Fruit fly (Drosophila melanogaster) whole organism, embryonic: Measurements from ENCODE around the gene CG43672.

ENCODE experiments used
- CG12104 ChIP-seq: fragments of 200-800 bp; sonication (Bioruptor generic); optimal IDR thresholded peaks from 3 replicates; lab custom pipeline; 2016; ENCODE audit warnings: missing biosample characterization, missing genetic modification characterization
- CG12299 ChIP-seq: fragments of 200-800 bp; sonication (Bioruptor generic); optimal IDR thresholded peaks from 2 replicates; lab custom pipeline; 2018; ENCODE audit warnings: missing biosample characterization, mild to moderate bottlenecking, missing genetic modification characterization
- CG4328 ChIP-seq: fragments of 200-800 bp; sonication (Bioruptor generic); optimal IDR thresholded peaks from 3 replicates; lab custom pipeline; 2017; ENCODE audit warnings: missing biosample characterization, missing genetic modification reagents, missing genetic modification characterization
- CG6765 ChIP-seq: fragments of 200-800 bp; sonication (Bioruptor generic); optimal IDR thresholded peaks from 3 replicates; lab custom pipeline; 2017; ENCODE audit warnings: missing biosample characterization, mild to moderate bottlenecking, missing genetic modification characterization
- CG7357 ChIP-seq: fragments of 200-800 bp; sonication (Bioruptor generic); IDR thresholded peaks from 3 replicates; pipeline ENCODE4 v1.3.6; 2022; ENCODE audit warnings: missing biosample characterization, missing genetic modification characterization
- CHES-1-like ChIP-seq: fragments of 200-800 bp; sonication (Bioruptor generic); optimal IDR thresholded peaks from 2 replicates; lab custom pipeline; 2016; ENCODE audit warnings: missing biosample characterization, missing genetic modification characterization
- D19A ChIP-seq: fragments of 200-800 bp; optimal IDR thresholded peaks from 3 replicates; lab custom pipeline; 2019; ENCODE audit warnings: missing biosample characterization, mild to moderate bottlenecking, missing genetic modification characterization, moderate library complexity
- Fer1 ChIP-seq: fragments of 200-800 bp; sonication (Bioruptor generic); optimal IDR thresholded peaks from 2 replicates; lab custom pipeline; 2017; ENCODE audit warnings: missing biosample characterization, mild to moderate bottlenecking, missing genetic modification characterization
- Xbp1 ChIP-seq: fragments of 200-800 bp; sonication (Bioruptor generic); optimal IDR thresholded peaks from 3 replicates; lab custom pipeline; 2016; ENCODE audit warnings: missing biosample characterization, mild to moderate bottlenecking, missing genetic modification characterization
- croc ChIP-seq: fragments of 200-800 bp; sonication (Bioruptor generic); conservative IDR thresholded peaks from 3 replicates; pipeline ENCODE4 v1.3.6; 2022; ENCODE audit warnings: missing biosample characterization, missing genetic modification characterization
- esg ChIP-seq: fragments of 200-800 bp; sonication (Bioruptor generic); conservative IDR thresholded peaks from 2 replicates; pipeline ENCODE4 v1.3.6; 2022; ENCODE audit warnings: missing biosample characterization, missing genetic modification characterization
- h ChIP-seq: fragments of >200 bp; optimal IDR thresholded peaks from 2 replicates; lab custom pipeline; 2017
- pho ChIP-seq: fragments of 200-800 bp; sonication (Bioruptor generic); optimal IDR thresholded peaks from 2 replicates; lab custom pipeline; 2016; ENCODE audit warnings: missing biosample characterization, missing genetic modification characterization
- sna ChIP-seq: fragments of 200-800 bp; sonication (Bioruptor generic); IDR thresholded peaks from 2 replicates; pipeline ENCODE4 v1.3.6; 2022; ENCODE audit warnings: missing biosample characterization, missing genetic modification characterization; ENCODE audit not compliant: partially characterized antibody

- TF ChIP-seq CG6765 (no peak), pho (GFP tag; lab: Kevin White, UChicago) (no peak), CG12299 (tag; lab: Kevin White, UChicago) (no peak), CG12104 (GFP tag; lab: Kevin White, UChicago) (no peak), CHES-1-like (GFP tag; lab: Kevin White, UChicago) (no peak), Fer1 (GFP tag; lab: Kevin White, UChicago) (no peak), CG4328 (GFP tag; lab: Kevin White, UChicago) (no peak), Xbp1 (GFP tag; lab: Kevin White, UChicago) (no peak), esg (no peak), h (lab: Kevin White, UChicago) (no peak), CG7357 (no peak), sna (GFP tag; lab: Robert Waterston, UW) (no peak), croc (GFP tag; lab: Robert Waterston, UW) (no peak), D19A (tag; lab: Kevin White, UChicago) (no peak)
Observed at dm6 chrX:15783610-15784009, 10.8 kb downstream of the CG43672 start, which contains the start of gene Efhc1.1.
